Worm (Caenorhabditis elegans) whole organism, L3 larva: ENCODE data around the gene Y46G5A.36.

ENCODE experiments used
- elt-2 ChIP-seq: sonication (generic microtip); optimal IDR thresholded peaks from 2 replicates; lab custom pipeline; 2016; ENCODE audit warnings: missing genetic modification reagents, mild to moderate bottlenecking, missing genetic modification characterization, missing compliant biosample characterization
- unc-62 ChIP-seq: fragments of 150-350 bp; sonication (generic microtip); optimal IDR thresholded peaks from 4 replicates; lab custom pipeline; 2014; ENCODE audit warnings: missing biosample characterization, missing genetic modification reagents, missing genetic modification characterization

DNA sequence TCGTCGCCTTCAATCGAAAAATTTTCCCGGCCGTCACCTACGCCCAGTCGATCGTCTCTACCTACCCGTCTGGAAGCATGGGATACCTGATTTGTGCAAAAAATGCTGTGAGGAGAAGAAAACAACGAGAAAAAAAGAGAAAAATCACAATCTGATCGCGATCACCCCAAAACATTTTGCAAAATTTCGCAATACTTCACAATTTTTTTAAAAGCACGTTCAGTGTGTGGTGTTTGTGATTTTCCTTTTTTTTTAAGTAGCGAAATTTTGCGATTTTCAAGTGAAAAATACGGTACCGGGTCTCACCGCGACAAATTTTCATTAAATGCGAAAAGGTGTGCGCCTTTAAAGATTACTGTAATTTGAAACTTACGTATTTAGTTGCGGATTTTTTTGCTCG, 13.8 kb upstream of the Y46G5A.36 start:
- TF ChIP-seq elt-2 (no peak), unc-62 (GFP tag; lab: Kevin White, UChicago) (no peak)
